Worm (Caenorhabditis elegans) whole organism, late embryonic: ENCODE results near the gene gst-31.

Experiments
- C38D4.7 ChIP-seq: fragments of 200-800 bp; sonication (Bioruptor generic); optimal IDR thresholded peaks from 2 replicates; lab custom pipeline; 2018; ENCODE audit warnings: mild to moderate bottlenecking, missing genetic modification characterization, moderate library complexity, missing compliant biosample characterization
- F13H6.1 ChIP-seq: sonication (generic microtip); optimal IDR thresholded peaks from 2 replicates; lab custom pipeline; 2016; ENCODE audit warnings: missing genetic modification characterization, missing compliant biosample characterization
- Y22D7AL.16 ChIP-seq: sonication (generic microtip); optimal IDR thresholded peaks from 2 replicates; lab custom pipeline; 2016; ENCODE audit warnings: missing genetic modification characterization, missing compliant biosample characterization
- ahr-1 ChIP-seq: sonication (generic microtip); optimal IDR thresholded peaks from 2 replicates; lab custom pipeline; 2016; ENCODE audit warnings: missing genetic modification characterization, missing compliant biosample characterization
- ama-1 ChIP-seq: fragments of 150-350 bp; optimal IDR thresholded peaks from 2 replicates; lab custom pipeline; 2014
- ceh-18 ChIP-seq: sonication (generic microtip); optimal IDR thresholded peaks from 2 replicates; lab custom pipeline; 2016; ENCODE audit warnings: missing genetic modification characterization, missing compliant biosample characterization
- ceh-19 ChIP-seq: fragments of 200-800 bp; sonication (Bioruptor generic); optimal IDR thresholded peaks from 2 replicates; lab custom pipeline; 2018; ENCODE audit warnings: mild to moderate bottlenecking, missing genetic modification characterization, missing compliant biosample characterization
- ceh-2 ChIP-seq: sonication (generic microtip); optimal IDR thresholded peaks from 2 replicates; lab custom pipeline; 2016; ENCODE audit warnings: missing genotype, missing genetic modification characterization, missing compliant biosample characterization
- ceh-22 ChIP-seq: sonication (generic microtip); optimal IDR thresholded peaks from 2 replicates; lab custom pipeline; 2017; ENCODE audit warnings: missing biosample characterization, missing genetic modification characterization
- ceh-48 ChIP-seq: sonication (generic microtip); optimal IDR thresholded peaks from 2 replicates; lab custom pipeline; 2016; ENCODE audit warnings: missing genetic modification characterization, inconsistent platforms, missing compliant biosample characterization
- ceh-6 ChIP-seq: fragments of 200-800 bp; sonication (Bioruptor generic); optimal IDR thresholded peaks from 2 replicates; lab custom pipeline; 2018; ENCODE audit warnings: mild to moderate bottlenecking, missing genetic modification characterization, missing compliant biosample characterization
- ceh-9 ChIP-seq: sonication (generic microtip); optimal IDR thresholded peaks from 2 replicates; lab custom pipeline; 2016; ENCODE audit warnings: mild to moderate bottlenecking, missing genetic modification characterization, inconsistent platforms, missing compliant biosample characterization
- dve-1 ChIP-seq: sonication (generic microtip); optimal IDR thresholded peaks from 2 replicates; lab custom pipeline; 2017; ENCODE audit warnings: antibody characterized with exemption, mild to moderate bottlenecking, missing genetic modification characterization, missing compliant biosample characterization
- elt-2 ChIP-seq: sonication (generic microtip); optimal IDR thresholded peaks from 2 replicates; lab custom pipeline; 2016; ENCODE audit warnings: missing genetic modification reagents, missing genetic modification characterization, missing compliant biosample characterization
- eyg-1 ChIP-seq: sonication (generic microtip); optimal IDR thresholded peaks from 2 replicates; lab custom pipeline; 2016; ENCODE audit warnings: missing genotype, missing genetic modification characterization, missing compliant biosample characterization
- fax-1 ChIP-seq: sonication (generic microtip); optimal IDR thresholded peaks from 2 replicates; lab custom pipeline; 2016; ENCODE audit warnings: missing genotype, missing genetic modification characterization, missing compliant biosample characterization
- fkh-10 ChIP-seq: fragments of 150-350 bp; optimal IDR thresholded peaks from 2 replicates; lab custom pipeline; 2014; ENCODE audit warnings: missing biosample characterization, missing genetic modification reagents, missing genetic modification characterization
- gmeb-2 ChIP-seq: sonication (generic microtip); optimal IDR thresholded peaks from 2 replicates; lab custom pipeline; 2016; ENCODE audit warnings: missing genetic modification characterization, inconsistent platforms, missing compliant biosample characterization
- hlh-13 ChIP-seq: fragments of 200-800 bp; sonication (Bioruptor generic); optimal IDR thresholded peaks from 2 replicates; lab custom pipeline; 2018; ENCODE audit warnings: mild to moderate bottlenecking, missing genetic modification characterization, missing compliant biosample characterization
- hlh-8 ChIP-seq: sonication (generic microtip); optimal IDR thresholded peaks from 2 replicates; lab custom pipeline; 2016; ENCODE audit warnings: missing genotype, missing genetic modification characterization, missing compliant biosample characterization
- lim-6 ChIP-seq: sonication (generic microtip); optimal IDR thresholded peaks from 2 replicates; lab custom pipeline; 2016; ENCODE audit warnings: missing genetic modification characterization, missing compliant biosample characterization
- madf-2 ChIP-seq: sonication (generic microtip); optimal IDR thresholded peaks from 2 replicates; lab custom pipeline; 2017; ENCODE audit warnings: missing genetic modification characterization, missing compliant biosample characterization
- mec-3 ChIP-seq: sonication (generic microtip); optimal IDR thresholded peaks from 2 replicates; lab custom pipeline; 2016; ENCODE audit warnings: borderline replicate concordance, missing genetic modification characterization, missing compliant biosample characterization
- nhr-232 ChIP-seq: sonication (generic microtip); optimal IDR thresholded peaks from 2 replicates; lab custom pipeline; 2016; ENCODE audit warnings: missing genetic modification characterization, missing compliant biosample characterization
- pat-9 ChIP-seq: fragments of 200-800 bp; sonication (Bioruptor generic); optimal IDR thresholded peaks from 2 replicates; lab custom pipeline; 2018; ENCODE audit warnings: mild to moderate bottlenecking, missing genetic modification characterization, moderate library complexity, missing compliant biosample characterization
- pax-1 ChIP-seq: fragments of 150-350 bp; optimal IDR thresholded peaks from 2 replicates; lab custom pipeline; 2014; ENCODE audit warnings: missing biosample characterization, missing genetic modification characterization
- pha-2 ChIP-seq: sonication (generic microtip); optimal IDR thresholded peaks from 2 replicates; lab custom pipeline; 2017; ENCODE audit warnings: mild to moderate bottlenecking, missing genetic modification characterization, missing compliant biosample characterization
- pha-4 ChIP-seq: fragments of 150-350 bp; optimal IDR thresholded peaks from 2 replicates; lab custom pipeline; 2018; ENCODE audit warnings: missing biosample characterization, missing genetic modification reagents, missing genetic modification characterization
- pqm-1 ChIP-seq: sonication (generic microtip); optimal IDR thresholded peaks from 2 replicates; lab custom pipeline; 2016; ENCODE audit warnings: missing genetic modification characterization, missing compliant biosample characterization
- pros-1 ChIP-seq: fragments of 150-350 bp; optimal IDR thresholded peaks from 2 replicates; lab custom pipeline; 2014; ENCODE audit warnings: missing biosample characterization, missing genetic modification reagents, missing genetic modification characterization
- rnt-1 ChIP-seq: sonication (generic microtip); optimal IDR thresholded peaks from 2 replicates; lab custom pipeline; 2016; ENCODE audit warnings: missing genetic modification characterization, missing compliant biosample characterization
- sdc-2 ChIP-seq: sonication (generic microtip); optimal IDR thresholded peaks from 2 replicates; lab custom pipeline; 2016; ENCODE audit warnings: missing genotype, missing genetic modification characterization, missing compliant biosample characterization
- sox-2 ChIP-seq: fragments of 200-800 bp; sonication (Bioruptor generic); IDR thresholded peaks from 2 replicates; pipeline ENCODE4 v1.3.6; 2022; ENCODE audit warnings: missing genetic modification reagents, missing genetic modification characterization, missing compliant biosample characterization
- syd-9 ChIP-seq: sonication (generic microtip); optimal IDR thresholded peaks from 2 replicates; lab custom pipeline; 2016; ENCODE audit warnings: mild to moderate bottlenecking, missing genetic modification characterization, moderate library complexity, missing compliant biosample characterization
- tbx-2 ChIP-seq: sonication (generic microtip); optimal IDR thresholded peaks from 2 replicates; lab custom pipeline; 2016; ENCODE audit warnings: missing genetic modification characterization, missing compliant biosample characterization
- tbx-7 ChIP-seq: sonication (generic microtip); optimal IDR thresholded peaks from 2 replicates; lab custom pipeline; 2016; ENCODE audit warnings: missing genotype, missing genetic modification characterization, missing compliant biosample characterization
- ttx-3 ChIP-seq: sonication (generic microtip); optimal IDR thresholded peaks from 2 replicates; lab custom pipeline; 2016; ENCODE audit warnings: missing genetic modification reagents, missing genetic modification characterization, missing compliant biosample characterization
- unc-3 ChIP-seq, 2 experiments: fragments of 200-800 bp in 1 of 2; sonication (Bioruptor generic) in 1 of 2; sonication (generic microtip) in 1 of 2; conservative IDR thresholded peaks in 1 of 2; optimal IDR thresholded peaks in 1 of 2; 2 replicates each; pipeline versions ENCODE4 v1.3.6 to Lab custom; 2016 to 2022; ENCODE audit warnings: missing compliant biosample characterization in 2 of 2, missing genetic modification characterization in 2 of 2, missing genetic modification reagents in 1 of 2
- ztf-16 ChIP-seq: sonication (generic microtip); optimal IDR thresholded peaks from 2 replicates; lab custom pipeline; 2017; ENCODE audit warnings: missing genetic modification characterization, missing compliant biosample characterization

Gene gst-31

DNA sequence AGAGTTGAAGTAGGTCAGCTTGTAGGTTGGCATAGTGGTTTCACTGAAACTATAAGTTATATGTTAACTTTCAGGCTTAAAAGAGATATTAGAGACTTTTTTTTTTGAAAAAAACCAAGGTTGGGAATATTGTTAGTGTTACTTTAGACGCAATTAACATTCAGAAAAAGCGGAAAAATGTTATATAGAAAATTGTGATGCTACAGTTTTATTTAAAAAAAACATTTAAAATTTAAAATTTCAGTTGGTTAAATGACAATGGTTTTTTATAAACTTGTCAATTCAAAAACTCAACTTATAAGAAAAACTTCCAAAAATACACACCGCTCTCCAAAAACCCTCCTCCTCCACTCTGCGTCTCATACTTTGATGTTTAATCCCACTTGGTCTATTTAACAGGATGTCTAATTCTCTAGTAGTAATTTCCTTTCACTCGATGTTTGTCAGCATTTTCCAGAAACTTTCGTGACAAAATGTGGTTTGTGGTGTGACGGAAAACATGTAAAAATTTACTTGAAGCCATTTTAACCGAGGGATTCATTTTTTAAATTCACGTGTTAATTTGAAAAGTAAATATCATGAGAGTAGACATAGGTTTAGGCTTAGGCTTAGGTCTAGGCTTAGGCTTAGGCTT, at the start of gene gst-31:
Gene gst-31, minus strand, starts transcription at position 51 of the 634 bp plus-strand sequence.
- TF ChIP-seq hlh-13 (no peak), ttx-3 (tag; lab: Kevin White, UChicago) (no peak), ceh-6 (GFP tag; lab: Kevin White, UChicago) (no peak)

DNA sequence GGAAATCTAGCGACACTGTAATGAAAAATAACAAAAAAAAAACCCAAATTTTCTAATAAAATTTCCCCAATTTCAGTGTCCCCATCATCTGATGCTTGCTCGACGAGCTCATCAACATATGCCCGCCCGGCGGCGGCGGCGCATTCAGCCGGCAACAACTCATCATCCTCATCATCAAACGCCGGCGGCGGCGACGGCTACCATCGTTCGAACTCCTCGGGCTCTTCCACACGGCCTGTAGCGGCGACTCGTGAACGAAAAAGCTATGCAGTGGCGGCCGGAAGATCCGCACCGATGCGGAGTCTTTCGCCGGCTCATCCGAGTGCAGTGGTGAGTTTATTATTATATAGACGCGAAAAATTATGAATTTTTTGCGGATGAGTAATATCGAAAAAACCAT, 45.4 kb upstream of the gst-31 start:
- TF ChIP-seq hlh-8 (tag; lab: Kevin White, UChicago) (no peak), pqm-1 (tag; lab: Kevin White, UChicago) (no peak), dve-1 (tag; lab: Kevin White, UChicago) (no peak), F13H6.1 (tag; lab: Kevin White, UChicago) (no peak), fax-1 (tag; lab: Kevin White, UChicago) (no peak), sdc-2 (no peak), ama-1 (no peak), gmeb-2 (tag; lab: Kevin White, UChicago) (no peak)

DNA sequence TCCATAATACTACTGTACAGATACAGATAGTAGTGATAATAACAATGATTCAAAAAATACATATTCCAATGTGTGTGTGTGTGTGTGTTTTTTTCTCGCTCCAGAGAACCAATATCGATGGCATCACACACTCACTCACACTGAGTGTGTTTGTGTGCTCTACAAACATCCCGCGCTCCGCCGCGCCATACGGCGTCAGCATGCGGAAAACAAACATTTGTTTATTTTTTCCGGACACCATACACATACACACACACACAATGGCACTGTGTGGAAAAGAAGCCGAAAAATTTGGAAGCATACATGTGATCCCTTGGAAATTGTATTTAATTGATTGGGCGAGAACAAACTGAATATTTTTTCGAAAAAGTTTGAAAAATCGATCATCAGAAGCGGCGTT, 44.3 kb upstream of the gst-31 start:
- TF ChIP-seq ttx-3 (tag; lab: Kevin White, UChicago) (no peak), ceh-48 (tag; lab: Kevin White, UChicago) (no peak), ceh-2 (no peak), gmeb-2 (tag; lab: Kevin White, UChicago) (no peak), eyg-1 (no peak), pax-1 (tag; lab: Kevin White, UChicago) (no peak), unc-3 (GFP tag; conservative IDR thresholded peaks at IDR 0.05; lab: Robert Waterston, UW) (no peak), unc-3 (tag; optimal IDR thresholded peaks at IDR 0.05; lab: Kevin White, UChicago) (no peak), elt-2 (tag; lab: Kevin White, UChicago) (no peak), mec-3 (tag; lab: Kevin White, UChicago) (no peak), sox-2 (GFP tag; lab: Robert Waterston, UW) (no peak), C38D4.7 (no peak), tbx-2 (no peak), nhr-232 (no peak), rnt-1 (tag; lab: Kevin White, UChicago) (no peak), pros-1 (no peak), lim-6 (tag; lab: Kevin White, UChicago) (no peak), pha-4 (no peak), hlh-13 (no peak), ceh-9 (tag; lab: Kevin White, UChicago) (no peak)

DNA sequence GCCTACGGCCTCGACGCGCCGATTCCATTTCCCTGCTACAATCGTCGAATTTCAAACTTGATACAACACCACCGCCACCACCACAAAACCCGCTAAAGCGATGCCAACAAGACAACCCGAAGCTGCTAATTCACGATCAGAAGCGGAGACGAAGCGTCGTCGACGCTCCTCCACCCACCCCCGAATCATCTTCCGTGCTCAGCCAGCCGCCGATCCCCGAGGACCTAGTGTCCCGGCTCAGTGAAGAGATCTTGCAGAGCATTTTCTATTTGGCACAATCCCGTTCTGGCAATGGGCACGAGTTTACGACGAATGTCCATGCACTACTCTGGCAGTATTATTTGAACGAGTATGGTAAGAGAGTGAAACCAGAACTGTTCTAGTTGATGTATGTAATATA, 43.8 kb upstream of the gst-31 start:
- TF ChIP-seq ceh-19 (GFP tag; lab: Kevin White, UChicago) (no peak), C38D4.7 (no peak), syd-9 (tag; lab: Kevin White, UChicago) (no peak), tbx-7 (tag; lab: Kevin White, UChicago) (no peak), ceh-18 (tag; lab: Kevin White, UChicago) (no peak), ahr-1 (tag; lab: Kevin White, UChicago) (no peak), pat-9 (tag; lab: Kevin White, UChicago) (no peak), Y22D7AL.16 (tag; lab: Kevin White, UChicago) (no peak), pha-2 (tag; lab: Kevin White, UChicago) (no peak), fkh-10 (GFP tag; lab: Kevin White, UChicago) (no peak), elt-2 (tag; lab: Kevin White, UChicago) (no peak), ztf-16 (tag; lab: Kevin White, UChicago) (no peak), madf-2 (no peak), ceh-22 (no peak), unc-3 (GFP tag; conservative IDR thresholded peaks at IDR 0.05; lab: Robert Waterston, UW) (no peak), unc-3 (tag; optimal IDR thresholded peaks at IDR 0.05; lab: Kevin White, UChicago) (no peak)
- TF ChIP-seq, all 69 proteins: peak for 0
